Fruit fly (Drosophila melanogaster): ENCODE results near the gene RpL32.

DNA sequence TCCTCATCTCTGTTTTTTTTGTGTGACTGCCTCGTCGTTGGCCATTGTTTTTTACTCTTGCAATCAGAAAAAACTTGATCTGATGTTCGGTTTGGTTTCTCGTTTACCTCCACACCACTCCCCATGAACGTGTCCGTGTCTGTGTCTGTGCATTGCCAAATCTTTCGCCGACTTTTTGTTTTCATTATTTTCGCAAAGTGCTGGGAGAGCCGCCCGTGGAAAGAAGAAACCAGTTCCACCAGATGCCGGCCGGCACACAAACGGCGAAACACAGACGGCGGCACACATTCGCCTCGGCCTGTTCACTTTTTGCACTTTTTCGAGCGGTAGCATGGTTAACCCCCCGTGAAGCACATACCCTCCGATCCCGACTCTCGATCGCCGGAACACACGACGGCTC is 49.4 kb upstream of the RpL32 start:
- no peak for TF ChIP-seq psq (optimal IDR thresholded peaks at IDR 0.05)
- no peak for TF ChIP-seq usp (GFP tag; optimal IDR thresholded peaks at IDR 0.05)
- no peak for TF ChIP-seq EcR (GFP tag; optimal IDR thresholded peaks at IDR 0.05)
- TF ChIP-seq CG8478 (optimal IDR thresholded peaks at IDR 0.05), result no peak

Measured in whole organism.